Fruit fly (Drosophila melanogaster): Measurements from ENCODE around the gene CG13065.

The CG13065 gene

dm6 chr3L:16228659-16229205 is 48.5 kb upstream of the CG13065 start, which contains the start of gene Tmx3 (continued):
- TF ChIP-seq Kr (GFP tag; optimal IDR thresholded peaks at IDR 0.05) (no peak), abd-A (tag; optimal IDR thresholded peaks at IDR 0.05) (no peak), chif (GFP tag; optimal IDR thresholded peaks at IDR 0.05) (peak; percentile 42 to 45), CG16815 (GFP tag; optimal IDR thresholded peaks at IDR 0.05) (peak; percentile 84), Hr3 (GFP tag; optimal IDR thresholded peaks at IDR 0.05) (peak; percentile 93), zfh2 (GFP tag; optimal IDR thresholded peaks at IDR 0.05) (peak; percentile 74), CG31224 (GFP tag; IDR thresholded peaks at IDR 0.05) (peak; percentile 82), Hr78 (GFP tag; optimal IDR thresholded peaks at IDR 0.05) (no peak), crc (GFP tag; optimal IDR thresholded peaks at IDR 0.05) (no peak), az2 (GFP tag; optimal IDR thresholded peaks at IDR 0.05) (peak; percentile 89), Aef1 (GFP tag; IDR thresholded peaks at IDR 0.05) (peak; percentile 90), CG9609 (GFP tag; optimal IDR thresholded peaks at IDR 0.05) (peak; percentile 62), prd (optimal IDR thresholded peaks at IDR 0.05) (no peak), prd (GFP tag; IDR thresholded peaks at IDR 0.05) (peak; percentile 96), CG4360 (GFP tag; IDR thresholded peaks at IDR 0.05) (peak; percentile 68), jing (GFP tag; optimal IDR thresholded peaks at IDR 0.05) (peak; percentile 27), Spps (tag; optimal IDR thresholded peaks at IDR 0.05) (peak; percentile 62), CG2129 (GFP tag; IDR thresholded peaks at IDR 0.05; ENCODE audit: partially characterized antibody) (no peak), Nf-YC (tag; optimal IDR thresholded peaks at IDR 0.05) (peak; percentile 3), stc (GFP tag; IDR thresholded peaks at IDR 0.05) (peak; percentile 92), CG18619 (GFP tag; optimal IDR thresholded peaks at IDR 0.05) (peak; percentile 84), Blimp-1 (GFP tag; optimal IDR thresholded peaks at IDR 0.05) (peak; percentile 85), CG14710 (tag; optimal IDR thresholded peaks at IDR 0.05) (peak; percentile 93), ewg (GFP tag; optimal IDR thresholded peaks at IDR 0.05) (peak; percentile 70), BEAF-32 (GFP tag; optimal IDR thresholded peaks at IDR 0.05) (peak; percentile 28), CG18764 (GFP tag; optimal IDR thresholded peaks at IDR 0.05) (peak; percentile 53), CG10654 (GFP tag; optimal IDR thresholded peaks at IDR 0.05) (peak; percentile 87), CG33213 (GFP tag; optimal IDR thresholded peaks at IDR 0.05) (peak; percentile 41), grn (GFP tag; optimal IDR thresholded peaks at IDR 0.05) (no peak), CG2889 (GFP tag; IDR thresholded peaks at IDR 0.05) (peak; percentile 77), phol (tag; optimal IDR thresholded peaks at IDR 0.05) (peak; percentile 92), CG1647 (GFP tag; optimal IDR thresholded peaks at IDR 0.05) (peak; percentile 39), bbx (GFP tag; IDR thresholded peaks at IDR 0.05; ENCODE audit: partially characterized antibody) (no peak), Fer3 (tag; optimal IDR thresholded peaks at IDR 0.05) (peak; percentile 83), CG9727 (GFP tag; optimal IDR thresholded peaks at IDR 0.05) (peak; percentile 82), Ada2b (GFP tag; IDR thresholded peaks at IDR 0.05) (peak; percentile 68), Dfd (GFP tag; optimal IDR thresholded peaks at IDR 0.05) (no peak), CG12104 (GFP tag; optimal IDR thresholded peaks at IDR 0.05) (peak; percentile 76), NfI (GFP tag; optimal IDR thresholded peaks at IDR 0.05) (peak; percentile 86), CG33557 (GFP tag; optimal IDR thresholded peaks at IDR 0.05) (peak; percentile 75), cato (GFP tag; optimal IDR thresholded peaks at IDR 0.05; ENCODE audit: borderline replicate concordance) (peak; percentile 73), al (GFP tag; IDR thresholded peaks at IDR 0.05) (peak; percentile 90), dysf (GFP tag; IDR thresholded peaks at IDR 0.05) (peak; percentile 92; the same call in 2 of the 3 replicates), bcd (GFP tag; optimal IDR thresholded peaks at IDR 0.05) (peak; percentile 86), jigr1 (GFP tag; IDR thresholded peaks at IDR 0.05) (peak; percentile 77), Dll (GFP tag; IDR thresholded peaks at IDR 0.05; ENCODE audit: partially characterized antibody) (0 out of 4 replicates have a peak, but pooled peaks have one; percentile 38), CTCF (GFP tag; optimal IDR thresholded peaks at IDR 0.05) (no peak), crp (GFP tag; optimal IDR thresholded peaks at IDR 0.05) (peak in 1 of 2 experiments; percentile 61), br (optimal IDR thresholded peaks at IDR 0.05) (no peak), tap (tag; optimal IDR thresholded peaks at IDR 0.05) (peak; percentile 77), CG2875 (GFP tag; optimal IDR thresholded peaks at IDR 0.05) (peak; percentile 54)
